Worm (Caenorhabditis elegans) whole organism, late embryonic: ENCODE measurements around the gene B0416.10.

Experiments
- ceh-48 ChIP-seq: sonication (generic microtip); optimal IDR thresholded peaks from 2 replicates; lab custom pipeline; 2016; ENCODE audit warnings: missing genetic modification characterization, inconsistent platforms, missing compliant biosample characterization
- nfya-1 ChIP-seq: sonication (generic microtip); optimal IDR thresholded peaks from 2 replicates; lab custom pipeline; 2017; ENCODE audit warnings: missing genetic modification characterization, mild to moderate bottlenecking, missing compliant biosample characterization, antibody characterized with exemption, moderate library complexity
- sox-2 ChIP-seq: fragments of 200-800 bp; sonication (Bioruptor generic); IDR thresholded peaks from 2 replicates; pipeline ENCODE4 v1.3.6; 2022; ENCODE audit warnings: missing genetic modification reagents, missing genetic modification characterization, missing compliant biosample characterization
- sox-4 ChIP-seq: sonication (generic microtip); optimal IDR thresholded peaks from 2 replicates; lab custom pipeline; 2017; ENCODE audit warnings: mild to moderate bottlenecking, missing genetic modification characterization, inconsistent platforms, missing compliant biosample characterization

DNA sequence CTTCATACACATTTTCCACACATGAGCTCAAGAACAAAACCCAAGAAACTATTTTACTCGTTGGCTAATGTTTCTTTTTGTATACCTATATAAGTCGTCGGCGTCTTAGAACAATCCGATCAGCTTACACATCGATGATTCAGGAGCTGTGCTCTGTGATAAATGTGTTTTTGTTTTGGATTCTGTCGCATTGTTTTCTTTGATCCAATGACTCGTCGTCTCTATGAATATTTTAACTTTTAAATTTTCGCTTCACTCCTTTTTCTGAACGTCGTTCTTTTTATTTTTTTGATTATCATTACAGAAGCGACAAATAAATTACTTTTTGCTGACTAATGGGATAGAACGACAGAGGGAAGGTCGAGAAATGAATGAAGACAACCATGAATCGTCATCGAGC lies 16.9 kb upstream of the B0416.10 start, which contains the start of gene B0416.3:
- TF ChIP-seq sox-2 (no peak), nfya-1 (tag; lab: Kevin White, UChicago) (no peak), ceh-48 (no peak), sox-4 (tag; lab: Kevin White, UChicago) (no peak)
